Fruit fly (Drosophila melanogaster): Measurements from ENCODE around the gene CG14285.

DNA sequence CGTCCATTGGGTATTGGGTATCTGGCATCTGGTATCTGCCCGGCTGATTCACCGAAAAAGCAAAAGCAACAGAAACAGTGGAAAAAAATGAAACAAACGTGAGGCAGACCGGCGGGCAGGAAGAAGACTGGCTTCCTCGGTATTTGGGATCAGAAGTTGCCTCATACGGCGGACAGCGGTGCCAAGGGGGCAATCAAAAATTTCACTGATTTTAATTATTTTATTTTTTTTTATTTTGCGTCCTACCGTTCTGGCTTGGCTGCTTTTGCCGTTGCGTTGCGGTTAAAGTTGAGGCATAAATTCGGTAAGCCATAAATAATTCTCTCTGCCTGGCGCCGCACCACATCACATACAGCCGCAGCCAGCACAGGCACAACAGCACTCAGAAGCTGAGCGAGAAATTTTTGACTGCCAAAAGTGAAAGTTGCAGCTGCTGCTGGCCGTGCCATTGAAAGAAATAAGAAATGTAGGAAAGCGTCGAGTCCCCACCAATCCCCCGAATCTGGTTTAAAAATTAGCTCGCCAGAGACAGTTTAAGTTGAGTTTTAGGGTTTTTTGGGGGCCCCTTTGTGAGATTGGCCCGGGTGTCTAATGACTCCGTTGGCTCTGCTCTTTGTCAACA, 11.7 kb downstream of the CG14285 start:
- TF ChIP-seq CG1529 (GFP tag; optimal IDR thresholded peaks at IDR 0.05) (no peak), Hr78 (GFP tag; optimal IDR thresholded peaks at IDR 0.05) (no peak), Dek (tag; optimal IDR thresholded peaks at IDR 0.05) (no peak)

Measured in whole organism, embryonic.